Worm (Caenorhabditis elegans) whole organism, L3 larva: ENCODE data around the gene C16A11.4.
A peak's percentile ranks its signal among the peaks of the same experiment; 100 is the strongest.

Experiments
- aly-2 ChIP-seq: fragments of 150-350 bp; optimal IDR thresholded peaks from 2 replicates; lab custom pipeline; 2014; ENCODE audit warnings: missing biosample characterization, missing genetic modification characterization
- ama-1 ChIP-seq: fragments of 150-350 bp; optimal IDR thresholded peaks from 2 replicates; lab custom pipeline; 2018
- ceh-16 ChIP-seq: sonication (generic microtip); optimal IDR thresholded peaks from 2 replicates; lab custom pipeline; 2017; ENCODE audit warnings: missing biosample characterization, missing genetic modification characterization
- ceh-28 ChIP-seq: fragments of 150-350 bp; optimal IDR thresholded peaks from 2 replicates; lab custom pipeline; 2014; ENCODE audit warnings: missing biosample characterization, missing genetic modification reagents, missing genetic modification characterization
- ceh-82 ChIP-seq: fragments of 150-350 bp; optimal IDR thresholded peaks from 2 replicates; lab custom pipeline; 2014; ENCODE audit warnings: missing biosample characterization, missing genetic modification characterization
- egl-5 ChIP-seq: fragments of 150-350 bp; optimal IDR thresholded peaks from 2 replicates; lab custom pipeline; 2017; ENCODE audit warnings: missing biosample characterization, missing genetic modification reagents, missing genetic modification characterization, inconsistent platforms
- elt-2 ChIP-seq: sonication (generic microtip); optimal IDR thresholded peaks from 2 replicates; lab custom pipeline; 2016; ENCODE audit warnings: missing genetic modification reagents, mild to moderate bottlenecking, missing genetic modification characterization, missing compliant biosample characterization
- elt-3 ChIP-seq, 3 experiments: fragments of 150-350 bp in 1 of 3; sonication (generic microtip) in 2 of 3; optimal IDR thresholded peaks; 2 replicates in 2 of 3; 4 replicates in 1 of 3; lab custom pipeline; 2014 to 2017; ENCODE audit warnings: missing biosample characterization in 3 of 3, missing genetic modification characterization in 3 of 3
- fkh-10 ChIP-seq: sonication (generic microtip); optimal IDR thresholded peaks from 2 replicates; lab custom pipeline; 2017; ENCODE audit warnings: missing biosample characterization, missing genetic modification reagents, missing genetic modification characterization
- fos-1 ChIP-seq: fragments of 150-350 bp; optimal IDR thresholded peaks from 2 replicates; lab custom pipeline; 2014; ENCODE audit warnings: missing biosample characterization, missing genetic modification characterization
- hmg-11 ChIP-seq: sonication (generic microtip); optimal IDR thresholded peaks from 2 replicates; lab custom pipeline; 2016; ENCODE audit warnings: missing genetic modification characterization, missing compliant biosample characterization
- jun-1 ChIP-seq: fragments of 150-350 bp; optimal IDR thresholded peaks from 2 replicates; lab custom pipeline; 2014; ENCODE audit warnings: missing biosample characterization, missing genetic modification reagents, missing genetic modification characterization
- lin-15B ChIP-seq: fragments of 150-350 bp; optimal IDR thresholded peaks from 2 replicates; lab custom pipeline; 2014; ENCODE audit warnings: missing biosample characterization, missing genetic modification characterization
- lin-39 ChIP-seq: fragments of 150-350 bp; optimal IDR thresholded peaks from 2 replicates; lab custom pipeline; 2018; ENCODE audit warnings: missing biosample characterization, missing genetic modification reagents, missing genetic modification characterization
- lsy-12 ChIP-seq: sonication (generic microtip); optimal IDR thresholded peaks from 2 replicates; lab custom pipeline; 2016; ENCODE audit warnings: mild to moderate bottlenecking, missing genetic modification characterization, missing compliant biosample characterization
- mml-1 ChIP-seq: fragments of 150-350 bp; sonication (generic microtip); optimal IDR thresholded peaks from 3 replicates; lab custom pipeline; 2014; ENCODE audit warnings: missing biosample characterization, missing genetic modification characterization
- nfya-1 ChIP-seq: sonication (generic microtip); optimal IDR thresholded peaks from 2 replicates; lab custom pipeline; 2017; ENCODE audit warnings: missing genetic modification characterization, mild to moderate bottlenecking, missing compliant biosample characterization, antibody characterized with exemption, moderate library complexity; ENCODE audit not compliant: insufficient read depth
- nhr-12 ChIP-seq: fragments of 150-350 bp; optimal IDR thresholded peaks from 2 replicates; lab custom pipeline; 2014; ENCODE audit warnings: missing biosample characterization, missing genetic modification characterization
- nhr-23 ChIP-seq: fragments of 150-350 bp; optimal IDR thresholded peaks from 2 replicates; lab custom pipeline; 2014; ENCODE audit warnings: missing biosample characterization, missing genetic modification reagents, missing genetic modification characterization
- nhr-25 ChIP-seq: sonication (generic microtip); optimal IDR thresholded peaks from 2 replicates; lab custom pipeline; 2017; ENCODE audit warnings: missing biosample characterization, missing genetic modification characterization
- nhr-28 ChIP-seq: fragments of 150-350 bp; optimal IDR thresholded peaks from 2 replicates; lab custom pipeline; 2014; ENCODE audit warnings: missing biosample characterization, missing genetic modification characterization
- nhr-43 ChIP-seq: sonication (generic microtip); optimal IDR thresholded peaks from 2 replicates; lab custom pipeline; 2016; ENCODE audit warnings: mild to moderate bottlenecking, missing genetic modification characterization, missing compliant biosample characterization; ENCODE audit not compliant: poor library complexity, severe bottlenecking
- nhr-67 ChIP-seq: fragments of 150-350 bp; optimal IDR thresholded peaks from 2 replicates; lab custom pipeline; 2014; ENCODE audit warnings: missing biosample characterization, missing genetic modification characterization
- nhr-77 ChIP-seq: fragments of 150-350 bp; optimal IDR thresholded peaks from 2 replicates; lab custom pipeline; 2014; ENCODE audit warnings: missing biosample characterization, missing genetic modification characterization
- pha-4 ChIP-seq: fragments of 150-350 bp; optimal IDR thresholded peaks from 2 replicates; lab custom pipeline; 2014; ENCODE audit warnings: missing biosample characterization, missing genetic modification reagents, missing genetic modification characterization
- pqm-1 ChIP-seq: fragments of 150-350 bp; optimal IDR thresholded peaks from 2 replicates; lab custom pipeline; 2017; ENCODE audit warnings: missing biosample characterization, missing genetic modification characterization, inconsistent platforms
- sea-2 ChIP-seq: fragments of 150-350 bp; sonication (generic microtip); optimal IDR thresholded peaks from 4 replicates; lab custom pipeline; 2014; ENCODE audit warnings: missing biosample characterization, missing genetic modification reagents, missing genetic modification characterization
- snpc-4 ChIP-seq: fragments of 150-350 bp; optimal IDR thresholded peaks from 2 replicates; lab custom pipeline; 2014; ENCODE audit warnings: missing biosample characterization, missing genetic modification characterization
- tbx-2 ChIP-seq: sonication (generic microtip); optimal IDR thresholded peaks from 2 replicates; lab custom pipeline; 2016; ENCODE audit warnings: mild to moderate bottlenecking, missing genetic modification characterization, missing compliant biosample characterization
- unc-39 ChIP-seq: sonication (generic microtip); optimal IDR thresholded peaks from 4 replicates; lab custom pipeline; 2017; ENCODE audit warnings: missing biosample characterization, missing genetic modification characterization
- ztf-11 ChIP-seq: fragments of 150-350 bp; optimal IDR thresholded peaks from 2 replicates; lab custom pipeline; 2014; ENCODE audit warnings: missing biosample characterization, missing genetic modification characterization

C16A11.4 gene

DNA sequence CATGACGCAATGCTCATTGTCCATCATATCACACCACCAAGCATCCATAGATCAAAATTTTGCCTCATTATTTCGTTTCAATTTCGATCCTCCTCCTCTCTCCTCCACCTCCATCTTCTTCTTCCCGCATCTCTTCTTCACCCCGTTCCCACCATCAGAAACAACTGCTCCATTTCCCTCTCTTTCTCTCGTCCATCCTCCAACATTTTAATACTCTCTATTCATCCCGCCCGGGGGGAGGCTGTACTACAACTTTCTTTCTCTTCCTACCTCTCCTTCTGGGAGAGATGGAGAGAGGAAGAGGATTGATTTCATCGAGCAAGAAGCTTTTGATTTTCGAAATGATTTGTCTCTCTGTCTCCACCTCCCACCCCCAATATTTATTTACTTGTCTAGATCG, 42.9 kb upstream of the C16A11.4 start:
- TF ChIP-seq sea-2 (GFP tag; lab: Kevin White, UChicago) (no peak), egl-5 (tag; lab: Kevin White, UChicago) (no peak), nhr-25 (no peak), nfya-1 (no peak), nhr-28 (tag; lab: Kevin White, UChicago) (no peak), ceh-28 (tag; lab: Kevin White, UChicago) (no peak)

- TF ChIP-seq ceh-82 = no peak
Measured at ce11 chrII:4186364-4186763, 40.5 kb upstream of the C16A11.4 start, which contains the start of gene cpna-1. TSS of gene cpna-1 (plus strand) at chrII:4186664.

ce11 chrII:4194127-4194526, 32.7 kb upstream of the C16A11.4 start, which contains the start of gene mth-2:
TSS of gene mth-2 (minus strand) at chrII:4194314.
- TF ChIP-seq elt-2 (tag; lab: Kevin White, UChicago) = peak; percentile 95
- TF ChIP-seq unc-39 (tag; lab: Kevin White, UChicago) = no peak
- no peak for TF ChIP-seq pha-4 (tag; lab: Kevin White, UChicago)
- TF ChIP-seq ama-1 = no peak
- no peak for TF ChIP-seq egl-5 (tag; lab: Kevin White, UChicago)
- TF ChIP-seq jun-1 (tag; lab: Kevin White, UChicago) = peak; percentile 28
- no peak for TF ChIP-seq ceh-16 (tag; lab: Kevin White, UChicago)
- TF ChIP-seq nhr-28 (tag; lab: Kevin White, UChicago) = no peak
- no peak for TF ChIP-seq hmg-11 (tag; lab: Kevin White, UChicago)
- no peak for TF ChIP-seq tbx-2 (tag; lab: Kevin White, UChicago)
- TF ChIP-seq pqm-1 (tag; lab: Kevin White, UChicago) = peak; percentile 78
- no peak for TF ChIP-seq nhr-43 (tag; lab: Kevin White, UChicago)
- TF ChIP-seq nhr-12 (tag; lab: Kevin White, UChicago) = no peak
- TF ChIP-seq nhr-25 = no peak
- TF ChIP-seq ceh-28 (tag; lab: Kevin White, UChicago) = peak; percentile 14
- no peak for TF ChIP-seq ztf-11 (tag; lab: Kevin White, UChicago)
- TF ChIP-seq snpc-4 (tag; lab: Kevin White, UChicago) = no peak

DNA sequence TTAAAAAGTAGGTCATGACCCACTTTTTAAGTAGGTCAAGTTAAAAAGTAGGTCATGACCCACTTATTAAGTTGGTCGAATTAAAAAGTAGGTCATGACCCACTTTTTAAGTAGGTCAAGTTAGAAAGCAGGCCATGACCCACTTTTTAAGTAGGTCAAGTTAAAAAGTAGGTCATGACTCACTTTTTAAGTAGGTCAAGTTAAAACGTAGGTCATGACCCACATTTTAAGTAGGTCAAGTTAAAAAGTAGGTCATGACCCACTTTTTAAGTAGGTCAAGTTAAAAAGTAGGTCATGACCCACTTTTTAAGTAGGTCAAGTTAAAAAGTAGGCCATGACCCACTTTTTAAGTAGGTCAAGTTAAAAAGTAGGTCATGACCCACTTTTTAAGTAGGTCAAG, 24.2 kb upstream of the C16A11.4 start:
- TF ChIP-seq nhr-23 (tag; lab: Kevin White, UChicago) = peak; percentile 51

DNA sequence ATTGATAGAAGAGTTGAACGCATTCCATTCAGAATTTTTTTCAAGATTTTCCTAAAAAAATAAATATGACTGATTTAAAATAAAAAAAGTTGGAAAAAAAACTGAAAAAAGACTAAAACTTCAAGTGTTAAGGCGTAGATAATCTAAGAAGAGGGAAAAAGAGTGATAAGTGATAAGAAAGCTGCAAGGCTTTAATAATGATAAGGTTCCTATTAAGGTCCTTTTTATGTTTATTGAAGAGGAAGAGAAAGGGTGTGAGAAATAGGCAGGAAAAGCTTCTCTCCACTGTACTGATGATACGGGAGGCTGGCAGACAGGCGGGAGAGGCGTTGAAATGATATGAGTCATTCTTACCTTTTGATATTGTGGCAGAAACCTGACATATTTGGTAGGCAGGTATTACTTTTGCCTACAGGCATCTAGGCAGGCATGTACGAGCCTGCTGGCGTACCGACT, 23.1 kb upstream of the C16A11.4 start, which contains the start of gene mth-1:
Gene mth-1 (minus strand): TSS at position 51 of the 456 bp plus-strand sequence.
- peak; percentile 85 for TF ChIP-seq elt-2 (tag; lab: Kevin White, UChicago)
- TF ChIP-seq pqm-1 (tag; lab: Kevin White, UChicago) = peak; percentile 39
- no peak for TF ChIP-seq pha-4 (tag; lab: Kevin White, UChicago)

ce11 chrII:4209071-4209747, 17.6 kb upstream of the C16A11.4 start, which contains the start of gene F31D5.6:
TSS of gene F31D5.6 (plus strand) at chrII:4209697.
- TF ChIP-seq fos-1 (tag; lab: Kevin White, UChicago) = no peak
- no peak for TF ChIP-seq nhr-28 (tag; lab: Kevin White, UChicago)
- no peak for TF ChIP-seq nhr-67 (tag; lab: Kevin White, UChicago)
- TF ChIP-seq ztf-11 (tag; lab: Kevin White, UChicago) = no peak

- no peak for TF ChIP-seq sea-2 (GFP tag; lab: Kevin White, UChicago)
- no peak for TF ChIP-seq nhr-28 (tag; lab: Kevin White, UChicago)
- no peak for TF ChIP-seq elt-2 (tag; lab: Kevin White, UChicago)
- TF ChIP-seq unc-39 (tag; lab: Kevin White, UChicago) = no peak
- TF ChIP-seq fkh-10 (GFP tag; lab: Kevin White, UChicago) = no peak
- TF ChIP-seq elt-3 (tag; optimal IDR thresholded peaks at IDR 0.05; lab: Kevin White, UChicago) = no peak
- no peak for TF ChIP-seq hmg-11 (tag; lab: Kevin White, UChicago)
- TF ChIP-seq jun-1 (tag; lab: Kevin White, UChicago) = no peak
- TF ChIP-seq aly-2 (tag; lab: Kevin White, UChicago) = no peak
- TF ChIP-seq snpc-4 (tag; lab: Kevin White, UChicago) = no peak
- TF ChIP-seq lsy-12 (tag; lab: Kevin White, UChicago) = no peak
- no peak for TF ChIP-seq lin-39 (tag; lab: Kevin White, UChicago)
- TF ChIP-seq nhr-23 (tag; lab: Kevin White, UChicago) = no peak
- no peak for TF ChIP-seq mml-1
- TF ChIP-seq tbx-2 (tag; lab: Kevin White, UChicago) = no peak
- no peak for TF ChIP-seq ceh-28 (tag; lab: Kevin White, UChicago)
- no peak for TF ChIP-seq lin-15B (tag; lab: Kevin White, UChicago)
- no peak for TF ChIP-seq nhr-77
Measured at ce11 chrII:4211113-4211512, 15.7 kb upstream of the C16A11.4 start, which contains the start of gene F31D5.7. TSS of gene F31D5.7 (plus strand) at chrII:4211413.
